Worm (Caenorhabditis elegans): ENCODE measurements around the gene pqn-84.

pqn-84 gene

ce11 chrIII:11689303-11689702 lies 10.8 kb upstream of the pqn-84 start:
- peak; percentile 77 for TF ChIP-seq nhr-20 (tag; optimal IDR thresholded peaks at IDR 0.05)
- TF ChIP-seq C16A3.4 (tag; optimal IDR thresholded peaks at IDR 0.05): peak; percentile 61
- TF ChIP-seq rnt-1 (tag; optimal IDR thresholded peaks at IDR 0.05): peak; percentile 27
- no peak for TF ChIP-seq ets-5 (GFP tag; IDR thresholded peaks at IDR 0.05)
- TF ChIP-seq mep-1 (tag; optimal IDR thresholded peaks at IDR 0.05): peak; percentile 37
- no peak for TF ChIP-seq sup-37 (GFP tag; optimal IDR thresholded peaks at IDR 0.05)
- peak; percentile 66 for TF ChIP-seq nhr-90 (tag; optimal IDR thresholded peaks at IDR 0.05; ENCODE audit: poor library complexity)
- no peak for TF ChIP-seq vab-15 (tag; optimal IDR thresholded peaks at IDR 0.05)
- TF ChIP-seq nhr-76 (tag; optimal IDR thresholded peaks at IDR 0.05): no peak
- no peak for TF ChIP-seq ama-1 (optimal IDR thresholded peaks at IDR 0.05)
- TF ChIP-seq blmp-1 (tag; optimal IDR thresholded peaks at IDR 0.05): peak; percentile 73
- peak; percentile 25 for TF ChIP-seq lin-13 (GFP tag; optimal IDR thresholded peaks at IDR 0.05)
- no peak for TF ChIP-seq mef-2 (tag; optimal IDR thresholded peaks at IDR 0.05)
- peak; percentile 11 to 17 (median 16) for TF ChIP-seq dpl-1 (GFP tag; optimal IDR thresholded peaks at IDR 0.05)
- TF ChIP-seq efl-1 (optimal IDR thresholded peaks at IDR 0.05): peak; percentile 29 to 41
- peak; percentile 18 to 94 for TF ChIP-seq efl-1 (GFP tag; optimal IDR thresholded peaks at IDR 0.05 in 1 of 2)
- TF ChIP-seq nhr-85 (tag): peak; percentile 91
- no peak for TF ChIP-seq fkh-8 (tag; optimal IDR thresholded peaks at IDR 0.05)
- no peak for TF ChIP-seq ceh-88 (GFP tag; IDR thresholded peaks at IDR 0.05)
- no peak for TF ChIP-seq grh-1 (GFP tag; IDR thresholded peaks at IDR 0.05)
- no peak for TF ChIP-seq C34B4.2 (tag; optimal IDR thresholded peaks at IDR 0.05)
- no peak for TF ChIP-seq Y116A8C.19 (tag; optimal IDR thresholded peaks at IDR 0.05; ENCODE audit: borderline replicate concordance)
- no peak for TF ChIP-seq irx-1 (tag; optimal IDR thresholded peaks at IDR 0.05)
- TF ChIP-seq hlh-17 (GFP tag; optimal IDR thresholded peaks at IDR 0.05; ENCODE audit: borderline replicate concordance): no peak
- no peak for TF ChIP-seq unc-30 (tag; optimal IDR thresholded peaks at IDR 0.05)
- TF ChIP-seq nhr-19 (GFP tag; conservative IDR thresholded peaks at IDR 0.05): peak; percentile 52
- TF ChIP-seq sox-4 (tag; optimal IDR thresholded peaks at IDR 0.05): no peak
- TF ChIP-seq elt-3 (tag; optimal IDR thresholded peaks at IDR 0.05): peak in 4 of 6 experiments; percentile 35 to 95 (median 82)
- peak in 2 of 3 experiments; percentile 6 to 8 for TF ChIP-seq ceh-82 (tag; optimal IDR thresholded peaks at IDR 0.05)
- peak; percentile 26 for TF ChIP-seq swsn-7 (tag; optimal IDR thresholded peaks at IDR 0.05)
- no peak for TF ChIP-seq F16B12.6 (tag; optimal IDR thresholded peaks at IDR 0.05)
- no peak for TF ChIP-seq egl-13 (tag; optimal IDR thresholded peaks at IDR 0.05)
- no peak for TF ChIP-seq alr-1 (tag; optimal IDR thresholded peaks at IDR 0.05; ENCODE audit: borderline replicate concordance)
- TF ChIP-seq lir-3 (tag; optimal IDR thresholded peaks at IDR 0.05; ENCODE audit: poor library complexity): peak; percentile 6
- peak; percentile 79 for TF ChIP-seq nhr-71 (tag; optimal IDR thresholded peaks at IDR 0.05)
- peak; percentile 21 for TF ChIP-seq pax-3 (tag; optimal IDR thresholded peaks at IDR 0.05)
- no peak for TF ChIP-seq pag-3 (tag; optimal IDR thresholded peaks at IDR 0.05; ENCODE audit: borderline replicate concordance, insufficient read depth)
- no peak for TF ChIP-seq hpl-2 (GFP tag; optimal IDR thresholded peaks at IDR 0.05)
- TF ChIP-seq fkh-4 (tag; optimal IDR thresholded peaks at IDR 0.05; ENCODE audit: borderline replicate concordance): no peak
- TF ChIP-seq nhr-84 (tag; optimal IDR thresholded peaks at IDR 0.05): no peak
- TF ChIP-seq jun-1 (tag; optimal IDR thresholded peaks at IDR 0.05): peak; percentile 59
- peak; percentile 78 for TF ChIP-seq snu-23 (GFP tag; optimal IDR thresholded peaks at IDR 0.05)
- peak; percentile 54 for TF ChIP-seq nhr-47 (tag; optimal IDR thresholded peaks at IDR 0.05)
- no peak for TF ChIP-seq dsc-1 (tag; optimal IDR thresholded peaks at IDR 0.05)
- TF ChIP-seq sptf-1 (tag; optimal IDR thresholded peaks at IDR 0.05): no peak
- no peak for TF ChIP-seq snpc-4 (tag; optimal IDR thresholded peaks at IDR 0.05)
- TF ChIP-seq mab-9 (GFP tag; IDR thresholded peaks at IDR 0.05): no peak
- TF ChIP-seq nhr-237 (tag; optimal IDR thresholded peaks at IDR 0.05): no peak
- no peak for TF ChIP-seq tlp-1 (tag; optimal IDR thresholded peaks at IDR 0.05)
- TF ChIP-seq unc-86 (tag; optimal IDR thresholded peaks at IDR 0.05): no peak
- no peak for TF ChIP-seq ceh-63 (GFP tag; optimal IDR thresholded peaks at IDR 0.05)
- TF ChIP-seq fkh-10 (GFP tag; optimal IDR thresholded peaks at IDR 0.05): no peak
- TF ChIP-seq unc-98 (GFP tag; IDR thresholded peaks at IDR 0.05): no peak

Data from whole organism, L1 larva.